Worm (Caenorhabditis elegans) whole organism, L4/young adult: ENCODE measurements around the gene srj-27.

Experiments used
- dao-5 ChIP-seq: sonication (generic microtip); optimal IDR thresholded peaks from 2 replicates; lab custom pipeline; 2016; ENCODE audit warnings: missing genotype, missing genetic modification characterization, moderate library complexity, missing compliant biosample characterization
- him-1 ChIP-seq: sonication (generic microtip); optimal IDR thresholded peaks from 2 replicates; lab custom pipeline; 2016; ENCODE audit warnings: missing genotype, missing genetic modification reagents, missing genetic modification characterization, missing compliant biosample characterization

ce11 chrV:15078560-15078959 lies 48.8 kb downstream of the srj-27 start:
- no peak for TF ChIP-seq dao-5 (tag; lab: Kevin White, UChicago)
- no peak for TF ChIP-seq him-1 (tag; lab: Kevin White, UChicago)
